Fruit fly (Drosophila melanogaster) whole organism, wandering third instar larva: ENCODE data around the gene CG13048.

ENCODE experiments used
- Abd-B ChIP-seq: fragments of >200 bp; optimal IDR thresholded peaks from 2 replicates; lab custom pipeline; 2017; ENCODE audit warnings: missing biosample characterization, missing genetic modification characterization
- Dif ChIP-seq: fragments of 200-275, 200-300 bp; sonication (Bioruptor generic); optimal IDR thresholded peaks from 2 replicates; lab custom pipeline; 2018; ENCODE audit warnings: missing biosample characterization, missing genetic modification characterization; ENCODE audit not compliant: partially characterized antibody
- N ChIP-seq: fragments of >200 bp; optimal IDR thresholded peaks from 2 replicates; lab custom pipeline; 2018; ENCODE audit warnings: missing biosample characterization, missing external identifiers, missing genetic modification characterization
- fru ChIP-seq: fragments of 200-800 bp; sonication (Bioruptor generic); optimal IDR thresholded peaks from 3 replicates; lab custom pipeline; 2016; ENCODE audit warnings: missing biosample characterization, mild to moderate bottlenecking, missing genetic modification characterization
- psq ChIP-seq: fragments of 200-800 bp; sonication (Bioruptor generic); optimal IDR thresholded peaks from 3 replicates; lab custom pipeline; 2017; ENCODE audit warnings: missing biosample characterization, mild to moderate bottlenecking, missing genetic modification characterization, moderate library complexity
- sage ChIP-seq: fragments of 200-800 bp; sonication (Bioruptor generic); optimal IDR thresholded peaks from 2 replicates; lab custom pipeline; 2016; ENCODE audit warnings: missing biosample characterization, mild to moderate bottlenecking, missing genetic modification characterization

- no peak for TF ChIP-seq sage (GFP tag; lab: Kevin White, UChicago)
- TF ChIP-seq Dif (GFP tag; lab: Kevin White, UChicago) = no peak
- no peak for TF ChIP-seq N (GFP tag; lab: Kevin White, UChicago)
- no peak for TF ChIP-seq Abd-B (GFP tag; lab: Kevin White, UChicago)
- TF ChIP-seq psq (GFP tag; lab: Kevin White, UChicago) = no peak
- no peak for TF ChIP-seq fru (GFP tag; lab: Kevin White, UChicago)
Observed at dm6 chr3L:16263043-16263442, 20.7 kb downstream of the CG13048 start, which contains the start of gene CG13070.
